Fruit fly (Drosophila melanogaster): ENCODE results near the gene alphaSnap.
A peak's percentile ranks its signal among the peaks of the same experiment; 100 is the strongest.

Gene alphaSnap

dm6 chr3L:20316956-20317589, 3.6 kb downstream of the alphaSnap start, which contains the start of gene Spn77Ba:
Gene Spn77Ba, plus strand, starts transcription at chr3L:20317190.
- TF ChIP-seq rgr (GFP tag; optimal IDR thresholded peaks at IDR 0.05): peak; percentile 30
- TF ChIP-seq tai (GFP tag; optimal IDR thresholded peaks at IDR 0.05): no peak
- TF ChIP-seq Vsx2 (GFP tag; optimal IDR thresholded peaks at IDR 0.05; ENCODE audit: partially characterized antibody): no peak
- peak; percentile 69 for TF ChIP-seq Dif (GFP tag; optimal IDR thresholded peaks at IDR 0.05; ENCODE audit: partially characterized antibody)
- TF ChIP-seq Hr83 (GFP tag; optimal IDR thresholded peaks at IDR 0.05; ENCODE audit: poor library complexity, severe bottlenecking): peak; percentile 20
- TF ChIP-seq Rel (GFP tag; optimal IDR thresholded peaks at IDR 0.05): no peak
- peak; percentile 98 for TF ChIP-seq Rel (tag; optimal IDR thresholded peaks at IDR 0.05)
- TF ChIP-seq psq (GFP tag; optimal IDR thresholded peaks at IDR 0.05): peak; percentile 19
- no peak for TF ChIP-seq brk (GFP tag; optimal IDR thresholded peaks at IDR 0.05)
- TF ChIP-seq dl (GFP tag; optimal IDR thresholded peaks at IDR 0.05; ENCODE audit: insufficient read depth in 1 of 2, partially characterized antibody in 2 of 2): peak; percentile 21 to 56
- TF ChIP-seq CG32264 (GFP tag; optimal IDR thresholded peaks at IDR 0.05): no peak
- TF ChIP-seq Myc (optimal IDR thresholded peaks at IDR 0.05): no peak
- peak; percentile 34 for TF ChIP-seq h (GFP tag; optimal IDR thresholded peaks at IDR 0.05)
- TF ChIP-seq Hnf4 (GFP tag; optimal IDR thresholded peaks at IDR 0.05): peak; percentile 71
- no peak for TF ChIP-seq br (GFP tag; optimal IDR thresholded peaks at IDR 0.05)
- TF ChIP-seq fru (GFP tag; optimal IDR thresholded peaks at IDR 0.05): peak; percentile 7

- TF ChIP-seq lola (GFP tag; optimal IDR thresholded peaks at IDR 0.05) (no peak), Abd-B (GFP tag; optimal IDR thresholded peaks at IDR 0.05) (no peak), brk (GFP tag; optimal IDR thresholded peaks at IDR 0.05) (no peak), CrebA (GFP tag; optimal IDR thresholded peaks at IDR 0.05; ENCODE audit: borderline replicate concordance) (no peak), N (GFP tag; optimal IDR thresholded peaks at IDR 0.05) (no peak), dsf (GFP tag; optimal IDR thresholded peaks at IDR 0.05; ENCODE audit: borderline replicate concordance) (no peak), Mio (GFP tag; optimal IDR thresholded peaks at IDR 0.05) (no peak), dmrt93B (GFP tag; optimal IDR thresholded peaks at IDR 0.05) (no peak), pan (optimal IDR thresholded peaks at IDR 0.05) (no peak), Sp1 (GFP tag; optimal IDR thresholded peaks at IDR 0.05) (no peak), foxo (GFP tag; optimal IDR thresholded peaks at IDR 0.05) (no peak), h (GFP tag; optimal IDR thresholded peaks at IDR 0.05) (no peak)
These were observed 4.3 kb downstream of the alphaSnap start for dm6 chr3L:20317751-20318150.

- TF ChIP-seq br (GFP tag; optimal IDR thresholded peaks at IDR 0.05): no peak
- no peak for TF ChIP-seq Rel (GFP tag; optimal IDR thresholded peaks at IDR 0.05)
- no peak for TF ChIP-seq Rel (tag; optimal IDR thresholded peaks at IDR 0.05)
- TF ChIP-seq Hr78 (GFP tag; optimal IDR thresholded peaks at IDR 0.05): no peak
- no peak for TF ChIP-seq lola (GFP tag; optimal IDR thresholded peaks at IDR 0.05)
- TF ChIP-seq psq (GFP tag; optimal IDR thresholded peaks at IDR 0.05): no peak
- no peak for TF ChIP-seq Abd-B (GFP tag; optimal IDR thresholded peaks at IDR 0.05)
- TF ChIP-seq dl (GFP tag; optimal IDR thresholded peaks at IDR 0.05; ENCODE audit: insufficient read depth in 1 of 2, partially characterized antibody in 2 of 2): no peak
- TF ChIP-seq CrebA (GFP tag; optimal IDR thresholded peaks at IDR 0.05; ENCODE audit: borderline replicate concordance): no peak
- TF ChIP-seq tai (GFP tag; optimal IDR thresholded peaks at IDR 0.05): no peak
- TF ChIP-seq Jra (GFP tag; optimal IDR thresholded peaks at IDR 0.05): no peak
- TF ChIP-seq ey (GFP tag; optimal IDR thresholded peaks at IDR 0.05): no peak
- no peak for TF ChIP-seq Vsx2 (GFP tag; optimal IDR thresholded peaks at IDR 0.05; ENCODE audit: partially characterized antibody)
- TF ChIP-seq Dfd (GFP tag; optimal IDR thresholded peaks at IDR 0.05): no peak
These were observed 6.6 kb downstream of the alphaSnap start for dm6 chr3L:20320044-20320443.

dm6 chr3L:20320652-20321051, 7.2 kb downstream of the alphaSnap start, which contains the start of gene Spn77Bb:
Gene Spn77Bb, plus strand, starts transcription at chr3L:20320952.
- no peak for TF ChIP-seq foxo (GFP tag; optimal IDR thresholded peaks at IDR 0.05)
- no peak for TF ChIP-seq Abd-B (GFP tag; optimal IDR thresholded peaks at IDR 0.05)
- no peak for TF ChIP-seq Dif (GFP tag; optimal IDR thresholded peaks at IDR 0.05; ENCODE audit: partially characterized antibody)
- TF ChIP-seq sv (GFP tag; optimal IDR thresholded peaks at IDR 0.05): no peak
- TF ChIP-seq Vsx2 (GFP tag; optimal IDR thresholded peaks at IDR 0.05; ENCODE audit: partially characterized antibody): no peak
- TF ChIP-seq Hnf4 (GFP tag; optimal IDR thresholded peaks at IDR 0.05): no peak

dm6 chr3L:20342334-20342733, 28.9 kb downstream of the alphaSnap start, which contains the start of gene Spn77Bc:
Gene Spn77Bc, plus strand, starts transcription at chr3L:20342634.
- TF ChIP-seq CG32264 (GFP tag; optimal IDR thresholded peaks at IDR 0.05) (no peak), N (GFP tag; optimal IDR thresholded peaks at IDR 0.05) (no peak), dsf (GFP tag; optimal IDR thresholded peaks at IDR 0.05; ENCODE audit: borderline replicate concordance) (no peak)
